Fruit fly (Drosophila melanogaster): Measurements from ENCODE around the gene CG43219.

The CG43219 gene

dm6 chr3L:21204581-21205495 is 15.4 kb upstream of the CG43219 start (continued):
- TF ChIP-seq CG2199 (GFP tag; IDR thresholded peaks at IDR 0.05) = no peak
- TF ChIP-seq CG10565 (GFP tag; optimal IDR thresholded peaks at IDR 0.05) = no peak
- no peak for TF ChIP-seq run (tag; optimal IDR thresholded peaks at IDR 0.05)
- no peak for TF ChIP-seq Adf1 (GFP tag; IDR thresholded peaks at IDR 0.05)
- no peak for TF ChIP-seq Tbp (GFP tag; optimal IDR thresholded peaks at IDR 0.05)
- no peak for TF ChIP-seq CG18011 (GFP tag; optimal IDR thresholded peaks at IDR 0.05)
- TF ChIP-seq B-H2 (GFP tag; optimal IDR thresholded peaks at IDR 0.05) = peak; percentile 11
- no peak for TF ChIP-seq CG10147 (GFP tag; optimal IDR thresholded peaks at IDR 0.05)
- peak; percentile 11 for TF ChIP-seq CG12391 (tag; optimal IDR thresholded peaks at IDR 0.05)
- peak in 1 of 2 experiments; percentile 73 for TF ChIP-seq Pdp1 (GFP tag; optimal IDR thresholded peaks at IDR 0.05)
- TF ChIP-seq D (optimal IDR thresholded peaks at IDR 0.05) = no peak
- TF ChIP-seq D (GFP tag; optimal IDR thresholded peaks at IDR 0.05) = no peak
- TF ChIP-seq CG31224 (GFP tag; IDR thresholded peaks at IDR 0.05) = peak; percentile 55
- TF ChIP-seq CG8359 (GFP tag; optimal IDR thresholded peaks at IDR 0.05; ENCODE audit: borderline replicate concordance) = no peak
- no peak for TF ChIP-seq CG30020 (tag; optimal IDR thresholded peaks at IDR 0.05)
- TF ChIP-seq croc (GFP tag; conservative IDR thresholded peaks at IDR 0.05) = no peak
- TF ChIP-seq Nf-YC (tag; optimal IDR thresholded peaks at IDR 0.05) = no peak
- TF ChIP-seq hbn (GFP tag; IDR thresholded peaks at IDR 0.05; ENCODE audit: partially characterized antibody) = no peak
- no peak for TF ChIP-seq crc (GFP tag; optimal IDR thresholded peaks at IDR 0.05)
- TF ChIP-seq CG11504 (tag; optimal IDR thresholded peaks at IDR 0.05) = no peak
- TF ChIP-seq Opbp (GFP tag; IDR thresholded peaks at IDR 0.05; ENCODE audit: partially characterized antibody) = no peak
- TF ChIP-seq ems (GFP tag; optimal IDR thresholded peaks at IDR 0.05) = no peak
- no peak for TF ChIP-seq cato (GFP tag; optimal IDR thresholded peaks at IDR 0.05; ENCODE audit: borderline replicate concordance)
- no peak for TF ChIP-seq CG32772 (GFP tag; IDR thresholded peaks at IDR 0.05)
- TF ChIP-seq Mad (GFP tag; optimal IDR thresholded peaks at IDR 0.05) = no peak
- TF ChIP-seq danr (GFP tag; IDR thresholded peaks at IDR 0.05) = no peak
- TF ChIP-seq CG13624 (GFP tag; optimal IDR thresholded peaks at IDR 0.05) = no peak
- TF ChIP-seq CG17385 (GFP tag; optimal IDR thresholded peaks at IDR 0.05) = no peak
- no peak for TF ChIP-seq Vsx1 (GFP tag; optimal IDR thresholded peaks at IDR 0.05)
- no peak for TF ChIP-seq CG4820 (GFP tag; optimal IDR thresholded peaks at IDR 0.05)
- no peak for TF ChIP-seq dati (GFP tag; IDR thresholded peaks at IDR 0.05)
- no peak for TF ChIP-seq cad (GFP tag; optimal IDR thresholded peaks at IDR 0.05)
- TF ChIP-seq phol (tag; optimal IDR thresholded peaks at IDR 0.05) = no peak
- TF ChIP-seq Oaz (GFP tag; IDR thresholded peaks at IDR 0.05) = no peak
- no peak for TF ChIP-seq ap (GFP tag; IDR thresholded peaks at IDR 0.05)
- TF ChIP-seq slp2 (GFP tag; optimal IDR thresholded peaks at IDR 0.05) = no peak
- TF ChIP-seq CG17328 (GFP tag; IDR thresholded peaks at IDR 0.05) = no peak
- no peak for TF ChIP-seq dan (GFP tag; IDR thresholded peaks at IDR 0.05)
- no peak for TF ChIP-seq Atf6 (GFP tag; IDR thresholded peaks at IDR 0.05)
- no peak for TF ChIP-seq CG10321 (GFP tag; IDR thresholded peaks at IDR 0.05)
- TF ChIP-seq CG2712 (tag; optimal IDR thresholded peaks at IDR 0.05) = no peak
- TF ChIP-seq HmgD (GFP tag; optimal IDR thresholded peaks at IDR 0.05) = no peak
- TF ChIP-seq CG5953 (GFP tag; IDR thresholded peaks at IDR 0.05) = no peak
- TF ChIP-seq grau (tag; optimal IDR thresholded peaks at IDR 0.05) = no peak
- no peak for TF ChIP-seq ara (GFP tag; IDR thresholded peaks at IDR 0.05)
- peak; percentile 94 for TF ChIP-seq sug (tag; optimal IDR thresholded peaks at IDR 0.05)
- TF ChIP-seq CG43689 (GFP tag; IDR thresholded peaks at IDR 0.05) = no peak
- no peak for TF ChIP-seq sens-2 (GFP tag; IDR thresholded peaks at IDR 0.05)
- no peak for TF ChIP-seq Bteb2 (GFP tag; optimal IDR thresholded peaks at IDR 0.05)
- TF ChIP-seq nerfin-2 (GFP tag; IDR thresholded peaks at IDR 0.05; ENCODE audit: partially characterized antibody) = no peak

Measured in whole organism, embryonic.